Worm (Caenorhabditis elegans): ENCODE results near the gene C09B7.2.

Gene C09B7.2

ce11 chrX:2694725-2695124, 26.8 kb downstream of the C09B7.2 start, which contains the start of gene T02C5.1:
Gene T02C5.1, plus strand, starts transcription at chrX:2694923.
- TF ChIP-seq dao-5 (tag; optimal IDR thresholded peaks at IDR 0.05) (no peak), W03F9.2 (tag; optimal IDR thresholded peaks at IDR 0.05) (no peak), him-1 (tag; optimal IDR thresholded peaks at IDR 0.05) (no peak)

- TF ChIP-seq him-1 (tag; optimal IDR thresholded peaks at IDR 0.05) (no peak), dao-5 (tag; optimal IDR thresholded peaks at IDR 0.05) (no peak), W03F9.2 (tag; optimal IDR thresholded peaks at IDR 0.05) (no peak)
Observed at ce11 chrX:2695292-2695691, 27.4 kb downstream of the C09B7.2 start.

- no peak for TF ChIP-seq him-1 (tag; optimal IDR thresholded peaks at IDR 0.05)
- no peak for TF ChIP-seq W03F9.2 (tag; optimal IDR thresholded peaks at IDR 0.05)
- no peak for TF ChIP-seq dao-5 (tag; optimal IDR thresholded peaks at IDR 0.05)
Observed at ce11 chrX:2696563-2696962, 28.6 kb downstream of the C09B7.2 start.

- TF ChIP-seq dao-5 (tag; optimal IDR thresholded peaks at IDR 0.05) (no peak), him-1 (tag; optimal IDR thresholded peaks at IDR 0.05) (no peak), W03F9.2 (tag; optimal IDR thresholded peaks at IDR 0.05) (no peak)
Observed at ce11 chrX:2697645-2698044, 29.7 kb downstream of the C09B7.2 start.

ce11 chrX:2698197-2698800, 30.4 kb downstream of the C09B7.2 start:
- TF ChIP-seq him-1 (tag; optimal IDR thresholded peaks at IDR 0.05) (no peak), W03F9.2 (tag; optimal IDR thresholded peaks at IDR 0.05) (no peak), dao-5 (tag; optimal IDR thresholded peaks at IDR 0.05) (no peak)

ce11 chrX:2700649-2701048, 32.7 kb downstream of the C09B7.2 start:
- TF ChIP-seq him-1 (tag; optimal IDR thresholded peaks at IDR 0.05) = no peak
- no peak for TF ChIP-seq dao-5 (tag; optimal IDR thresholded peaks at IDR 0.05)
- TF ChIP-seq W03F9.2 (tag; optimal IDR thresholded peaks at IDR 0.05) = no peak

- TF ChIP-seq dao-5 (tag; optimal IDR thresholded peaks at IDR 0.05) = no peak
- TF ChIP-seq him-1 (tag; optimal IDR thresholded peaks at IDR 0.05) = no peak
- TF ChIP-seq W03F9.2 (tag; optimal IDR thresholded peaks at IDR 0.05) = no peak
Observed at ce11 chrX:2703887-2704286, 36.0 kb downstream of the C09B7.2 start.

ce11 chrX:2704768-2705486, 37.0 kb downstream of the C09B7.2 start:
- no peak for TF ChIP-seq dao-5 (tag; optimal IDR thresholded peaks at IDR 0.05)
- TF ChIP-seq W03F9.2 (tag; optimal IDR thresholded peaks at IDR 0.05) = no peak
- TF ChIP-seq him-1 (tag; optimal IDR thresholded peaks at IDR 0.05) = no peak

ce11 chrX:2705809-2706378, 38.0 kb downstream of the C09B7.2 start, which contains the start of gene igcm-3:
Gene igcm-3, minus strand, starts transcription at chrX:2705859.
- TF ChIP-seq W03F9.2 (tag; optimal IDR thresholded peaks at IDR 0.05) (no peak), dao-5 (tag; optimal IDR thresholded peaks at IDR 0.05) (no peak), him-1 (tag; optimal IDR thresholded peaks at IDR 0.05) (no peak)

- no peak for TF ChIP-seq him-1 (tag; optimal IDR thresholded peaks at IDR 0.05)
- TF ChIP-seq W03F9.2 (tag; optimal IDR thresholded peaks at IDR 0.05) = no peak
- TF ChIP-seq dao-5 (tag; optimal IDR thresholded peaks at IDR 0.05) = no peak
Observed at ce11 chrX:2707480-2708015, 39.6 kb downstream of the C09B7.2 start.

- TF ChIP-seq dao-5 (tag; optimal IDR thresholded peaks at IDR 0.05) = no peak
- TF ChIP-seq him-1 (tag; optimal IDR thresholded peaks at IDR 0.05) = no peak
- no peak for TF ChIP-seq W03F9.2 (tag; optimal IDR thresholded peaks at IDR 0.05)
Observed at ce11 chrX:2709183-2709582, 41.3 kb downstream of the C09B7.2 start.

- TF ChIP-seq him-1 (tag; optimal IDR thresholded peaks at IDR 0.05) = no peak
- TF ChIP-seq dao-5 (tag; optimal IDR thresholded peaks at IDR 0.05) = no peak
Observed at ce11 chrX:2712984-2713383, 45.1 kb downstream of the C09B7.2 start.

Measured in whole organism, L4/young adult.